Fruit fly (Drosophila melanogaster): ENCODE measurements around the gene wts.

Gene wts

DNA sequence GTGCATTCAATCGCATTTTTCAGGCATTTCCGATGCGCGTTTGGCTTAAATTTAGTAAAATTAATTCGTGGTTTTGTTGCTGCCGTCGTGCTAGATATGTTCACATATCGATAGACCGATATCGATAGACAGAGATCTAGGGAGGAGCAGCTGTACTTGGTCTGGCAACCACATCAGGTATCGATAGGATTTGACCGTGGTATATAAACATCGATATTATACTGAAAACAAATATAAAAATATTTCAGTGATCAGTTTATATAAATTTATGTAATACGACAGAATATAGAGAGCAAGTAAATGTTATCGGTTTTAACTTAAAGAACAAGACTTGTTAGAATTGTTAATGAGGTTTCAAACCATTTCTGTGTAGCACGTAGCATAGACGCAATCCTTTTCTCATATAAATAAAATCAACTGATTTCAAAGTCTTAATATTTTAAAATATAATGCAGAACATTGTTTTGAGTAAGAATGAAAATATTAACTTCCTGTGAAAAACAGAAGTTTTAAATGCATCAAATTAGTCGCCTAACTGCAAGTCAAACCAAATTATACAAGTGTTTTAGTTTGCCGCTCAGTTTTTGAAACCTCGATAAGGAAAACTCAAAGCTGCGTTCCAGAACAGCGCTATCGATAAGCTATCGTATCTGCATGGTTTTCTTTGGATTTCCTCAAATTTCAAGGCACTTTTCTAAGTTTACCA, at the start of gene wts, which contains the start of gene dj-1beta:
Gene wts, minus strand, starts transcription at position 130 of the 706 bp plus-strand sequence.
Gene dj-1beta, plus strand, starts transcription at position 628 of the 706 bp plus-strand sequence.
- no peak for TF ChIP-seq ttk (optimal IDR thresholded peaks at IDR 0.05)
- TF ChIP-seq insv (optimal IDR thresholded peaks at IDR 0.05), result no peak

DNA sequence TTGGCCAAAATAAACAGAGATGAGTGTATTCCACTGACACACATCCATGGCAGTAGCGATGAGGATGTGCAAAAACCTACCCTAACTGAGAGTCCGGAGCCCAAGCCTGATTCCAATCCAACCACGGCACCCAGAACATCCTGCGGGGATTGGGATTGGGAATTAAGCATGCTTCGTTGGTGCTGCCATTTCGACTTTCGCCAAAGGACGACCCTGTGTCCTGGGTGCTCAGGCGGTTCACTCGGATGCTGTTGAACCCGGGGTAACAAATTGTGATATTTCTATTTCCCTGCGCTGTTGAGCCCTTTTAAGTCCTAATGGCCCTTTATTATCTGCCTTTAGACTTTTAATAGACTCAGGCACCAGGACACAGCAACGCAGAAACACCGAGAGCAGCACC, 48.8 kb upstream of the wts start:
- TF ChIP-seq insv (optimal IDR thresholded peaks at IDR 0.05) (no peak), Sin3A (optimal IDR thresholded peaks at IDR 0.05) (no peak), h (optimal IDR thresholded peaks at IDR 0.05) (no peak), psq (optimal IDR thresholded peaks at IDR 0.05) (no peak), ttk (optimal IDR thresholded peaks at IDR 0.05) (no peak), Myc (optimal IDR thresholded peaks at IDR 0.05) (no peak)

DNA sequence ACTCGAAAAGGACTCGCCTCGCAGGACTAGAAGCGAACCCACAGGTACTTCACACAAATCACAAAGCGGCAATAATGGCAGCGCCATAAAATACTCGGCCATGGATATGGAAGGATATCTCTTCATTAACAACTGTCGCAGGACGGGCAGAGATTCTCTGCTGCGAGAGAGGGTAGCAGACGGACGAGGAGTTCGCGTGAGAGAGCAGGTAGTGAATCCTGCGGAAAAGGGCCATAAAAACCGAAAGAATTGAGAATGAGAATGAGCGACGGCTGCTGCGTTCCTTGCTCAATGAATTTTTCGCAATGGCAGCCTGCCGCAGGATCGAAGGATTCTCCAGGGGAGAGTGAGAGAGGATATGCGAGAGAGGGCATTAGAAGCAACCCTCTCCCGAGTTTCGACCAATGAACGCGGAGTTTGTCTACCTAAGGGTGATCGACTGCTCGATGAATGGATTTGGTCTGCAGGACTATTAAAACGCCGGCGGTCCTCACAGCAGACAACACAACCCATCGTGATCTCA, 45.5 kb upstream of the wts start, which contains the start of gene tll:
Gene tll, plus strand, starts transcription at position 473 of the 523 bp plus-strand sequence.
- TF ChIP-seq psq (optimal IDR thresholded peaks at IDR 0.05) (no peak), insv (optimal IDR thresholded peaks at IDR 0.05) (no peak), Myc (optimal IDR thresholded peaks at IDR 0.05) (no peak), Sin3A (optimal IDR thresholded peaks at IDR 0.05) (no peak), ttk (optimal IDR thresholded peaks at IDR 0.05) (no peak), h (optimal IDR thresholded peaks at IDR 0.05) (no peak)

DNA sequence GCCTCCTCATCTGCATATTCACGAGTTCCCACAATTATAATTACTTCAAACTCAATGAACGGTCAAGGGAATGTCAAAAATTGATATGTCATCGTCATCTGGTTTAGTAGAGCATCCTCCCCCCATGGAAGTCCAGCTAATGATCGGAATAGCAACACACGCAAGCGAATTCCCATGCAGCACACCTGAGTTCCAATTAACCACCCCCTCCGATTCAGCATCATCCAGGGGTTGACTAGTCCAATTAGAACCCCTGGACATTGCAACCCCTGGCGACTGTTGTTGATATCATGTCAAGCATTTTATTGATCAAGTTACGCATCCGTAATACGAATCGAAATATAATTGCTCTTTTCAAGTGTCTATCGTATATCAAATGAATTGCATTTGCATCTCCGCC, 44.0 kb upstream of the wts start:
- no peak for TF ChIP-seq Sin3A (optimal IDR thresholded peaks at IDR 0.05)
- TF ChIP-seq h (optimal IDR thresholded peaks at IDR 0.05), result no peak
- TF ChIP-seq insv (optimal IDR thresholded peaks at IDR 0.05), result no peak
- no peak for TF ChIP-seq ttk (optimal IDR thresholded peaks at IDR 0.05)
- no peak for TF ChIP-seq psq (optimal IDR thresholded peaks at IDR 0.05)
- no peak for TF ChIP-seq Myc (optimal IDR thresholded peaks at IDR 0.05)

DNA sequence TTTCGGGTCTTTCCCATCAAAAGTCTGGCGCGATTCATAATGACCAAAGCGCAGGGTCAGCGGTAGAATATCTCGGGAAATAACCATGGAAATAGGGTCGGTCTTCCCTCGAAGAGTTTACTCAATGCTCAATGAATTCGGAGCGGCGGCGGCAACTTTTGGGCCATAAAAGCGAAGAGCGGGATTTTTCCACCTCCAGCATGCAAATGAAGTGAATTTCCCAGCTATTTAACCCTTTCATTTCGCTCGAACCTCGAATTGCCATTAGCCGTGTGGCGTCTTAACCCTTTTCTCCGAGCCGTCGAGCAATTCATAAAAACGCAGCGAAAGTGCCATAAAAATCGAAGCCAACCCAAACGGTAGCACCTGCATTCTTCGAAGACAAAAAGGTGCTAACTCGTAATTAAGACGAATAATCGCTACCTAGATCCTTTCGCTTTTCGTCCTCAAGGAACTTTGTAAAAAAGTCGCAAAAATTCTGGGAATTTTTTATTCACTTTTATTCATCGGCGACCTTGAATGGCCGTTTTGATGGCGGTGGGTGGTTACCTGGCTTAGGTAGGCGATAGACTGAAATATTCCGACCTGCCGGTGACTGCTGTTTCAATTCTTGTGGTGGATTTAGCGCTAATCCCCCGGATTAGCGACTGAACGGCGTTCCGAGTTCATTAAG, 43.2 kb upstream of the wts start:
- no peak for TF ChIP-seq psq (optimal IDR thresholded peaks at IDR 0.05)
- no peak for TF ChIP-seq Sin3A (optimal IDR thresholded peaks at IDR 0.05)
- TF ChIP-seq ttk (optimal IDR thresholded peaks at IDR 0.05), result no peak
- TF ChIP-seq Myc (optimal IDR thresholded peaks at IDR 0.05), result no peak
- TF ChIP-seq h (optimal IDR thresholded peaks at IDR 0.05), result no peak
- no peak for TF ChIP-seq insv (optimal IDR thresholded peaks at IDR 0.05)

DNA sequence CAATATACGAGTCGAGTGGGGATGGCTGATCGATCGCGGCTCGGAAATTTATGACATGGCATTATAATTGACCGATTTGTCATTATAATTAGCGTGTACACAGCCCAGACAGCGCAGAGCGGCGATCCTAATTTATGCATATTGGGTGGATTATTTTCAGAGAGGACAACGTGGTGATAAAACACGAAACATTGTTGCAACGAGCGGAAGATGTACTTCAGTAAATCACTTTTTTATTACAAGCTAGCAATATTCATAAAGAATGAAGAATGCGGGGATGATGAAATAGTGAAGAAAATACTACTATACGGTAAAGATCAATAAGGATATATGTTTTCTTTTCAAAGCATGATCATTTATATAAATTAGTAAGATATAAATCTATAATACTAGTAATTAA, 38.0 kb upstream of the wts start:
- no peak for TF ChIP-seq psq (optimal IDR thresholded peaks at IDR 0.05)
- no peak for TF ChIP-seq Myc (optimal IDR thresholded peaks at IDR 0.05)
- TF ChIP-seq h (optimal IDR thresholded peaks at IDR 0.05), result no peak
- no peak for TF ChIP-seq ttk (optimal IDR thresholded peaks at IDR 0.05)
- no peak for TF ChIP-seq insv (optimal IDR thresholded peaks at IDR 0.05)
- no peak for TF ChIP-seq Sin3A (optimal IDR thresholded peaks at IDR 0.05)

DNA sequence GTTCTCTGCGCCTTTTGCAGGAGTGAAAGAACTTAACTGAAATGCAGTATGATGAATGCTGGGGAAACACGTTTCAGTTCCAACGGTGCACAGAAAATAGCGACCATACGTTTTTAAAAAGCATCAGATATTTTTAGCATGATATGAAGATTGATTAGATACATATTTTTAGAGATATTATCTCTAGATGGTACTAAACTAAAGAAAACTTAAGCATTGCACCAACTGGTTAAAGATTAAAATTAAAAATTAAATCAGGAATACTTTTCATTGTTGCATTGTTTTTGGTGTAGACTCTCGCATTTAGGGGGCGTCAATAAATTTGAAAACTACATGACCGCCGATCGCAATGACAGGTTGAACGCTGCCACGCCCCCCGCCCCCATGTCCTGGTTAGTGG, 37.3 kb upstream of the wts start:
- no peak for TF ChIP-seq Sin3A (optimal IDR thresholded peaks at IDR 0.05)
- TF ChIP-seq ttk (optimal IDR thresholded peaks at IDR 0.05), result no peak
- TF ChIP-seq psq (optimal IDR thresholded peaks at IDR 0.05), result no peak
- TF ChIP-seq h (optimal IDR thresholded peaks at IDR 0.05), result no peak
- TF ChIP-seq insv (optimal IDR thresholded peaks at IDR 0.05), result no peak

DNA sequence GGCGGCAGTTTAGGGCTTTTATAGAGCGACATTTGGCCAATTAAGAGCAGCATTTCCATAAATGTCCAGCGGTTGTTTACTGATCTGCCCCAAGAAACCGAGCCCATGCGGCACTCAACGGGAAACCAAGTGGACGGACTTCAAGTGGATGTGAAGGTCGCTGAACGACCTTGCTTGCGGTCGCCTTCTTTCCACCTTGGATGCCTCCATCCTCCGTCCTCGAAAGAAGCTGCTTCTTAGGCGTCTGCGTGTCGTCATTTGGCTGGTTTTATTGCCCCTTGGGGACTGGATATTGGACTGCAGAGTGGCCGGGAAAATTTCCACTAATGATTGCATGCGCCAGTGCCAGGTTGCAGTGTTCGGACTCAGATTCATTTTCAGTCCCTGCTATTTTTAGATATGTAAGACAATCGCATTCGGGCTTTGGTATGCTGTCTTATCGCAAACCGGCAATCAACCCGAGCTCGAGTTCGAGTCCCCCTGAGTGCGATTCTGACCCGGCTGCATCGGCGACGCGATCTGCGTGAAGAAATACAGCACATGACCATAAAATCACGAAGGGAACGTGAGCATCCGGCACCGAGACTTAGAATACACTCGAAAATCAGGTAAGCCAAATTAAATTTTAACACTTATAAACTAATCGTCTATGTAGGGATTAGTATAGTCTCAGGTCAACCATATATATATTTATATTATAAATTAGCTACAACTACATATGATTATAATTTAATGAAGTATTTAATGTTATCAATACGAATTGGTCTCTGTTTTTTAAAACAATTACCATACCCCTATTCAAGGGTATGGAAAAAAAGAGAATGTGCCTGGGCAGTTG, 36.4 kb upstream of the wts start:
- TF ChIP-seq psq (optimal IDR thresholded peaks at IDR 0.05) (no peak), Sin3A (optimal IDR thresholded peaks at IDR 0.05) (no peak)

DNA sequence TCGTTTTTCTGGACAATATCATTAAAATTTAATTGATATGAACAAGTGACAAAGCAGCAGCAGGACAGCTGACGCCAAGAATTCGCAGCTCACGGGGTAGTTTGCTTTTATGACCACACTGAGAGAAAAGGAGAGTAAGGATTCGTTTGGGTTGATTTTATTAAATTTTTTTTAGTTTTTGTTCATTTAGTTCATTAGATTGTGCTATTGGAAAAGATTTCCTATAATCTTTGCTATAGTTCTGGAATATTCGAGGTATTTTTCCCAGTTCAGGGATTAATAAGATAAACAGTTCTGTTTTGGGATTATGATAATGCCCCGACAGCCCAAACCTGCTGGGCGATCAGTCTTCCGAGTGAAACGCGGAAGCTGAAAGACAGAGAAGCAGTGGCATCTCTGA, 35.8 kb upstream of the wts start:
- TF ChIP-seq Myc (optimal IDR thresholded peaks at IDR 0.05), result no peak
- no peak for TF ChIP-seq insv (optimal IDR thresholded peaks at IDR 0.05)
- no peak for TF ChIP-seq h (optimal IDR thresholded peaks at IDR 0.05)

DNA sequence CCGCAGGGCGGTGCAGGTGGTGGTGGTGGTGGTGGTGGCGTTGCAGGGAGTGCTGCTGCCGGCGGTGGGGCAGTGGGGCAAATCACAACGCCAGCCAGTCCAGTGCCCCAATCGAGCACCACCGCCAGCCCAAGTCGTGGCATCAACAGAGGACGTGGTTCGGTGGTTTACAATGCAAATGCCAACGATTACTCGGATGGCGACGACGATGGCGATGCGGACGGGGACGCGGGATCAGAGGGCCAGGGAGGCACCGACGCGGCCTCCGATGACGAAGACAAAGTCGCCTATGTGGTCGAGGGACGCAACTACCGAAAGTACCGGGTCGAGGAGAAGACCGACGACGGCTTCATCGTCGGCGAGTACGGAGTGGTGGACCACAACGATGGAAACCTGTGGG, 34.3 kb upstream of the wts start:
- TF ChIP-seq Sin3A (optimal IDR thresholded peaks at IDR 0.05) (no peak), ttk (optimal IDR thresholded peaks at IDR 0.05) (no peak), h (optimal IDR thresholded peaks at IDR 0.05) (no peak), insv (optimal IDR thresholded peaks at IDR 0.05) (no peak), Myc (optimal IDR thresholded peaks at IDR 0.05) (no peak), psq (optimal IDR thresholded peaks at IDR 0.05) (no peak)

DNA sequence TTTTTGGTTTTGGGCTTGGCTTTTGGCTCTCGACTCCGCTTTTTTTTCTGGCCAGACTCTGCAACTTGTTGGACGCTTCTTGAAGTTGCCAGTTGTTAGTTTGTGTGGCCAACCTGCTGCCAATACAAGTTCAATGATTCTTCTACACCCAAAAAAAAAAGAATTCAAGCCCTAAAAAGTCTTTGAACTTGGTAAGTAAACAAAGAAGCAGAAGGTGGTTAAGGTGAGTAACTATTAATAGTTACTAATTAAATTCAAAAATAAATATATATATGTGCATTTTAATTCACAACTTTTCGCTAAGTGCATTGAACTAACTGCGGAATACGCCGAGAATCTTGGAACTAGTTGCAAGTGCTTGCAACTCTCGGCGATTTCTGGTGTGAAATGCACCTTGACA, 26.7 kb upstream of the wts start:
- TF ChIP-seq h (optimal IDR thresholded peaks at IDR 0.05), result no peak
- TF ChIP-seq psq (optimal IDR thresholded peaks at IDR 0.05), result no peak
- no peak for TF ChIP-seq insv (optimal IDR thresholded peaks at IDR 0.05)
- TF ChIP-seq Sin3A (optimal IDR thresholded peaks at IDR 0.05), result no peak
- no peak for TF ChIP-seq ttk (optimal IDR thresholded peaks at IDR 0.05)
- no peak for TF ChIP-seq Myc (optimal IDR thresholded peaks at IDR 0.05)

DNA sequence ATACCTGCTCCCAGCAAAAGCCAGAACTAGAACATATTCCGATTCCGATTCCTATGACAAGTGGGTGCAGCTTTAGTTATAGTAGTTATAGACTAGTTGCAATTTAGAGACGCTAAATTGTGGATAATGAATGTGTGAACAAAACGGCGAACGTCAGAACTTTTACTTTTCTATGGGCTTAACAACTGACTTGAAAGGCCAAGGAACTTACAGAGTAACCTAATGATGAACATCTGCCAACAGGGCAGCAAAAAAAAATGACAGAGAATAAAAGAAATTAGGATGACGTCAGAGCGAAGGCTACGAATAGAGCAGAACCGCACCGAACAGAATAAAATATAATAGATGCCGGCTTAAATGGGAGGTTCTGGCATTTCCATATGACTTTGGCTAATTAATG, 25.7 kb upstream of the wts start:
- TF ChIP-seq Myc (optimal IDR thresholded peaks at IDR 0.05), result no peak
- TF ChIP-seq psq (optimal IDR thresholded peaks at IDR 0.05), result no peak
- no peak for TF ChIP-seq h (optimal IDR thresholded peaks at IDR 0.05)
- no peak for TF ChIP-seq insv (optimal IDR thresholded peaks at IDR 0.05)
- no peak for TF ChIP-seq ttk (optimal IDR thresholded peaks at IDR 0.05)
- no peak for TF ChIP-seq Sin3A (optimal IDR thresholded peaks at IDR 0.05)
